Worm (Caenorhabditis elegans): Measurements from ENCODE around the gene exl-1.

DNA sequence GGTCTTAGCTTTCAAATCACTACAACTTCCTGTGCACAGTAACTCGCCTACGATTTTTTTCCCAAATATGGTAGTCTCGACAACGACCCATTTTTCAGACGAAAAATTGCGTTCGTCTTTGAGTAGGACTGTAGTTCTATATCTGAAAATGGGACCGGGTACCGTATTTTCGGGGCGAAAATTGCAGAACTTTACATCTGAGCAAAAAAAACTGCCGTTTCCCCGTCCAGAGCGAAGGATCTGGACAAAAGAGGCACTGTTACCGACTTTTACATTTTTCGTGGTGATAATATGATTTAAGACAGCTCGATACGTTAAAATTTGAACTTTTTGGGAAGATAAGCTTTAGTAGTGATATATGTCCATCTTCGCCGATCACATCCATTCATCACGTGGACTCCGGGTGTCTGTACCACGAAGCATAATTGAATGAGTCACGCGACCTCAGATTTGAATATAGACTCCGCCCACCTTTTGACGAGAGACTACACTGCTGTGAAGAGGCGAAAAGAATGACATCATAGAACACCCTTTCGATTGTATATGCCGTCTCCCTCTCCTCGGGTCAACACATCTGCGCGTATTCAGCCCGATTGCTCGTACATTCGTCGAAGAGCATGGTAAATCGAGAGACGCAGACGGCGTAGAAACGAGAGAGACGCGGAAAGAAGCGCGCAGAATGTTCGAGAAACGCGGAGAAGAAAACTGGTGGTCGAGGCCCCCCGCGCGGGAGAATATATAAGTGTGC, 8.4 kb downstream of the exl-1 start:
- TF ChIP-seq mls-2 (tag; optimal IDR thresholded peaks at IDR 0.05) = peak; percentile 90
- TF ChIP-seq elt-3 (tag; optimal IDR thresholded peaks at IDR 0.05) = peak; percentile 85

Data from whole organism, mixed stage, embryonic.